Fruit fly (Drosophila melanogaster) whole organism, wandering third instar larva: Measurements from ENCODE around the gene soti.

Source experiments
- HLH106 ChIP-seq: fragments of 200-800 bp; optimal IDR thresholded peaks from 3 replicates; lab custom pipeline; 2019; ENCODE audit warnings: missing biosample characterization, mild to moderate bottlenecking, missing genetic modification characterization, moderate library complexity
- Hr78 ChIP-seq: fragments of >200 bp; optimal IDR thresholded peaks from 2 replicates; lab custom pipeline; 2017; ENCODE audit warnings: missing biosample characterization, missing genetic modification characterization
- Mio ChIP-seq: sonication (Bioruptor generic); optimal IDR thresholded peaks from 2 replicates; lab custom pipeline; 2016; ENCODE audit warnings: missing biosample characterization, missing genetic modification characterization
- Myc ChIP-seq: fragments of >200 bp; optimal IDR thresholded peaks from 2 replicates; lab custom pipeline; 2017
- OdsH ChIP-seq: fragments of 200-800 bp; sonication (Bioruptor generic); optimal IDR thresholded peaks from 2 replicates; lab custom pipeline; 2016; ENCODE audit warnings: missing biosample characterization, mild to moderate bottlenecking, missing genetic modification characterization
- Sp1 ChIP-seq: fragments of 200-800 bp; sonication (Bioruptor generic); optimal IDR thresholded peaks from 3 replicates; lab custom pipeline; 2019; ENCODE audit warnings: missing biosample characterization, mild to moderate bottlenecking, missing genetic modification characterization, moderate library complexity
- dl ChIP-seq, 2 experiments: fragments of 175-275, 200-275 bp in 1 of 2; fragments of 200-275 bp in 1 of 2; sonication (Bioruptor generic); optimal IDR thresholded peaks; lab custom pipeline; 2018; ENCODE audit warnings: mild to moderate bottlenecking in 2 of 2, missing biosample characterization in 2 of 2, missing genetic modification characterization in 2 of 2, moderate library complexity in 2 of 2; ENCODE audit not compliant: partially characterized antibody in 2 of 2, insufficient read depth in 1 of 2
- ey ChIP-seq: fragments of 200-800 bp; sonication (Bioruptor generic); optimal IDR thresholded peaks from 2 replicates; lab custom pipeline; 2016; ENCODE audit warnings: missing biosample characterization, missing genetic modification characterization
- fru ChIP-seq: fragments of 200-800 bp; sonication (Bioruptor generic); optimal IDR thresholded peaks from 3 replicates; lab custom pipeline; 2016; ENCODE audit warnings: missing biosample characterization, mild to moderate bottlenecking, missing genetic modification characterization
- h ChIP-seq: fragments of 200-800 bp; sonication (Bioruptor generic); optimal IDR thresholded peaks from 3 replicates; lab custom pipeline; 2016; ENCODE audit warnings: missing biosample characterization, mild to moderate bottlenecking, missing genetic modification characterization
- lola ChIP-seq: fragments of >200 bp; optimal IDR thresholded peaks from 2 replicates; lab custom pipeline; 2017; ENCODE audit warnings: missing biosample characterization, missing genetic modification characterization
- psq ChIP-seq: fragments of 200-800 bp; sonication (Bioruptor generic); optimal IDR thresholded peaks from 3 replicates; lab custom pipeline; 2017; ENCODE audit warnings: missing biosample characterization, mild to moderate bottlenecking, missing genetic modification characterization, moderate library complexity

DNA sequence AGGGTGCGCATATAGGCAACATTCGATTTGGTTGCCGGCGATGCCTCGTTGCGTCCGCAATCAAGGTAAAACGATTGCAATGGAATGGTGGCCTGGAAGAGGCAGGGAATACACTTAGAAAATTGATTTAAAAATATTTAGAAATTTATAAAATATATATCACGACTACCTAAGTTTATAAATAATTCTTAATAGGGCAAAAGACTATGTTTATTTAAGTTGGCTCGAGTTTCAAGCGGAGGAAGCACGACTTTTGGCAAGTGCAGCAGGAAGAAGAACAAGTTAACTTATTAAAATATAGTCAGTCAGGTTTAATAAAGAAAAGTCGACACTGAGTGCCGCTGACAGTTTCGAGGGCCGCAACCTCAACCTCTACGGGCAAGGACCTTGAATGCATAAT, 28.9 kb upstream of the soti start:
- TF ChIP-seq Myc (lab: Kevin White, UChicago) (no peak), Hr78 (no peak), ey (no peak), Sp1 (no peak), Mio (GFP tag; lab: Kevin White, UChicago) (no peak), psq (no peak), OdsH (no peak), lola (GFP tag; lab: Kevin White, UChicago) (no peak), dl (GFP tag; optimal IDR thresholded peaks at IDR 0.05; lab: Kevin White, UChicago; ENCODE audit: insufficient read depth in 1 of 2, partially characterized antibody in 2 of 2) (no peak), h (GFP tag; lab: Kevin White, UChicago) (no peak), fru (no peak), HLH106 (no peak)
